Worm (Caenorhabditis elegans) whole organism, L2 larva: ENCODE measurements around the gene F14E5.8.

Experiments used
- ZK546.5 ChIP-seq: sonication (generic microtip); optimal IDR thresholded peaks from 2 replicates; lab custom pipeline; 2017; ENCODE audit warnings: missing biosample characterization, missing genetic modification characterization
- ama-1 ChIP-seq: fragments of 150-350 bp; optimal IDR thresholded peaks from 2 replicates; lab custom pipeline; 2018; ENCODE audit warnings: inconsistent platforms
- elt-1 ChIP-seq: fragments of 150-350 bp; optimal IDR thresholded peaks from 2 replicates; lab custom pipeline; 2014; ENCODE audit warnings: missing biosample characterization, missing genetic modification characterization
- fos-1 ChIP-seq: fragments of 150-350 bp; optimal IDR thresholded peaks from 2 replicates; lab custom pipeline; 2014; ENCODE audit warnings: missing biosample characterization, missing genetic modification characterization
- mdl-1 ChIP-seq, 2 experiments: fragments of 150-350 bp in 1 of 2; sonication (generic microtip) in 1 of 2; optimal IDR thresholded peaks; 2 replicates each; lab custom pipeline; 2017; ENCODE audit warnings: missing biosample characterization in 2 of 2, missing genetic modification characterization in 2 of 2
- nhr-12 ChIP-seq: fragments of 150-350 bp; optimal IDR thresholded peaks from 2 replicates; lab custom pipeline; 2014; ENCODE audit warnings: missing biosample characterization, missing genetic modification characterization
- snpc-4 ChIP-seq: fragments of 150-350 bp; optimal IDR thresholded peaks from 2 replicates; lab custom pipeline; 2014; ENCODE audit warnings: missing biosample characterization, missing genetic modification characterization
- ztf-11 ChIP-seq: sonication (generic microtip); optimal IDR thresholded peaks from 2 replicates; lab custom pipeline; 2017; ENCODE audit warnings: missing biosample characterization, missing genetic modification characterization

ce11 chrII:8415035-8415434 lies 4.9 kb upstream of the F14E5.8 start:
- TF ChIP-seq ama-1 (lab: Kevin White, UChicago) = no peak
- TF ChIP-seq snpc-4 = no peak
- TF ChIP-seq elt-1 (tag; lab: Kevin White, UChicago) = no peak
- no peak for TF ChIP-seq ztf-11 (tag; lab: Kevin White, UChicago)
- no peak for TF ChIP-seq fos-1
- no peak for TF ChIP-seq ZK546.5
- no peak for TF ChIP-seq mdl-1 (tag; optimal IDR thresholded peaks at IDR 0.05; lab: Kevin White, UChicago)
- TF ChIP-seq nhr-12 (tag; lab: Kevin White, UChicago) = no peak
